Fruit fly (Drosophila melanogaster) whole organism, adult: Measurements from ENCODE around the gene CG2961.

Experiments
- CG12768 ChIP-seq: fragments of 200-800 bp; sonication (Bioruptor generic); optimal IDR thresholded peaks from 2 replicates; lab custom pipeline; 2017; ENCODE audit warnings: missing biosample characterization, missing genetic modification characterization, mild to moderate bottlenecking, moderate library complexity, missing genetic modification reagents
- CG14711 ChIP-seq: fragments of 200-800 bp; sonication (Bioruptor generic); optimal IDR thresholded peaks from 2 replicates; lab custom pipeline; 2018; ENCODE audit warnings: missing biosample characterization, mild to moderate bottlenecking, missing genetic modification characterization, moderate library complexity
- CG7101 ChIP-seq: fragments of 200-800 bp; sonication (Bioruptor generic); optimal IDR thresholded peaks from 2 replicates; lab custom pipeline; 2018; ENCODE audit warnings: missing biosample characterization, mild to moderate bottlenecking, missing genetic modification characterization, moderate library complexity
- Crg-1 ChIP-seq: fragments of 200-800 bp; sonication (Bioruptor generic); optimal IDR thresholded peaks from 2 replicates; lab custom pipeline; 2016; ENCODE audit warnings: missing biosample characterization, missing genetic modification characterization
- Mnt ChIP-seq: fragments of 200-800 bp; sonication (Bioruptor generic); optimal IDR thresholded peaks from 2 replicates; lab custom pipeline; 2016; ENCODE audit warnings: missing biosample characterization, mild to moderate bottlenecking, missing genetic modification characterization
- bab1 ChIP-seq: fragments of 200-800 bp; sonication (Bioruptor generic); optimal IDR thresholded peaks from 3 replicates; lab custom pipeline; 2019; ENCODE audit warnings: missing biosample characterization, mild to moderate bottlenecking, missing genetic modification characterization, moderate library complexity
- cic ChIP-seq: fragments of 200-800 bp; sonication (Bioruptor generic); optimal IDR thresholded peaks from 2 replicates; lab custom pipeline; 2017; ENCODE audit warnings: missing biosample characterization, mild to moderate bottlenecking, missing genetic modification characterization, moderate library complexity
- cnc ChIP-seq, 2 experiments: fragments of >200 bp; optimal IDR thresholded peaks; 2 replicates each; lab custom pipeline; 2017
- kay ChIP-seq: fragments of 200-800 bp; sonication (Bioruptor generic); peaks from one replicate; lab custom pipeline; 2016; ENCODE audit warnings: missing biosample characterization, missing genetic modification characterization, borderline replicate concordance

DNA sequence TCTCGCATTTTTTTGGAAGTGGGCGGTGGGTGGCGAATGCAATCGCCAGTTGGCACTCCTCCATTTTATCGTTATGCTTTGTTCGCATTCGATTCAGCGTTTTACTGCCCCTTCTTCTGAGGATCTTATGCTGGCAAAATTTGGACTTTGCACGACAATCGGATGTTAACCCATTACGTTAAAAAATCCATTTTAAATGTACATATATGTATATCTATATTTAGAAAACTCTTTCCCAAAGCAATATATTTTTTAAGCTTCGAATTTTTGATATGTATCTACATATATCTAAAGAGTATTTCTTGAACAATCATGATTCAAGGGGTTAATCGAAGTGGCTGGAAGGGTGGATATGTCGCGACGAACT lies 33.1 kb upstream of the CG2961 start:
- TF ChIP-seq CG7101, result no peak
- TF ChIP-seq CG14711, result no peak
- no peak for TF ChIP-seq Mnt (GFP tag; lab: Kevin White, UChicago)
- no peak for TF ChIP-seq cic (GFP tag; lab: Kevin White, UChicago)
- TF ChIP-seq cnc (optimal IDR thresholded peaks at IDR 0.05; lab: Kevin White, UChicago), result no peak
- TF ChIP-seq Crg-1, result no peak
- peak; percentile 28 for TF ChIP-seq kay (GFP tag; lab: Kevin White, UChicago)
- TF ChIP-seq bab1, result no peak
- TF ChIP-seq CG12768 (GFP tag; lab: Kevin White, UChicago), result no peak
